Worm (Caenorhabditis elegans): ENCODE measurements around the gene Y38H6A.1.

DNA sequence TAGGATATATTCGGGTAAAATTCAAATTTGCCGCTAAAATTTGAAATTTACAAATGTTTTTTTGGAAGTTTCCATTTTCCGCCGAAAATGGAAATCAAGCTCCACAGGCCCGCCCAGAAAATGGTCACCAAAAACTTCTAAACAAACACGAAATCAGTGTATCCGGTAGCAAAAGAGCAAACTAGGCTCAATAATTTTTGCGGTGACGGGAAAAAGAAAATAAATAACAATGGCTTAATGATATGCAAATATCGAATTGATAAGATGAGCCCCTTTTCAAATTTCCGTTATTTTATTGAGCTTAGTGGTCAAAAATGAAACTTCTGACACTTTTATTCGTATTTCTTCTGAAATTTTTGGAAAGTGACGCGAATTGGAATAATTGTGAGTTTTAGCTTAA, 19.4 kb downstream of the Y38H6A.1 start, which contains the start of gene Y38H6A.3:
- TF ChIP-seq unc-62 (GFP tag; optimal IDR thresholded peaks at IDR 0.05) (no peak), cnd-1 (tag; optimal IDR thresholded peaks at IDR 0.05) (no peak), ceh-39 (tag; optimal IDR thresholded peaks at IDR 0.05) (no peak), nhr-76 (tag; optimal IDR thresholded peaks at IDR 0.05) (no peak), elt-3 (tag; optimal IDR thresholded peaks at IDR 0.05) (no peak), snpc-4 (tag; optimal IDR thresholded peaks at IDR 0.05) (no peak), ceh-43 (GFP tag; optimal IDR thresholded peaks at IDR 0.05) (no peak), nhr-237 (tag; optimal IDR thresholded peaks at IDR 0.05) (no peak)
